Fruit fly (Drosophila melanogaster): ENCODE results near the gene ppk7.

dm6 chr2L:6372088-6372487 lies 18.0 kb upstream of the ppk7 start, which contains the start of gene slam:
- no peak for TF ChIP-seq psq (optimal IDR thresholded peaks at IDR 0.05)
- no peak for TF ChIP-seq CG8478 (optimal IDR thresholded peaks at IDR 0.05)
- no peak for TF ChIP-seq EcR (GFP tag; optimal IDR thresholded peaks at IDR 0.05)
- no peak for TF ChIP-seq usp (GFP tag; optimal IDR thresholded peaks at IDR 0.05)
- no peak for TF ChIP-seq pan (optimal IDR thresholded peaks at IDR 0.05)
- TF ChIP-seq Dll (optimal IDR thresholded peaks at IDR 0.05), result no peak

Measured in whole organism.